Worm (Caenorhabditis elegans) whole organism, L4/young adult: ENCODE results near the gene clhm-1.

ENCODE experiments used
- W03F9.2 ChIP-seq: fragments of 150-350 bp; optimal IDR thresholded peaks from 2 replicates; lab custom pipeline; 2014; ENCODE audit warnings: missing biosample characterization, missing genetic modification characterization
- dao-5 ChIP-seq: sonication (generic microtip); optimal IDR thresholded peaks from 2 replicates; lab custom pipeline; 2016; ENCODE audit warnings: missing genotype, missing genetic modification characterization, moderate library complexity, missing compliant biosample characterization
- him-1 ChIP-seq: sonication (generic microtip); optimal IDR thresholded peaks from 2 replicates; lab custom pipeline; 2016; ENCODE audit warnings: missing genotype, missing genetic modification reagents, missing genetic modification characterization, missing compliant biosample characterization

Gene clhm-1

DNA sequence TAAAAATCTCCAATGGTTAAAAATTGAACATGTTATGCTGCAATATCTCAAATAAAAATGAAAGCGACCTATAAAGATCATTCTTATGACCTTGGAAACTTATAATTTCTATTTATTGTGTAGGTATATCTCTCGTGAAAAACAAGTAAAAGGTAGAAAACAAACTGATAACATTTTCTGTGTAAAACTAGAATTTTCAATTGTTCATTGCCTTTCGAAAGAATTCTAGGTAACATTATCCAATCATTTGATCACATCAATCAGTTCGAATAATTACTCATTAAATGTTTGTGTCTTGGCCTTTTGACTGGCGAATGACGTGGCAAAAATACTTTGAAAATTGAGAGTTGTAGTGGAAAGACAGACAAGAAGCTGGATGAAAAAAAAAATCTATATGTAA is 7.1 kb upstream of the clhm-1 start:
- TF ChIP-seq dao-5 (tag; lab: Kevin White, UChicago): no peak
- TF ChIP-seq him-1 (tag; lab: Kevin White, UChicago): no peak
- no peak for TF ChIP-seq W03F9.2 (tag; lab: Kevin White, UChicago)

- TF ChIP-seq him-1 (tag; lab: Kevin White, UChicago) (no peak), W03F9.2 (tag; lab: Kevin White, UChicago) (no peak), dao-5 (tag; lab: Kevin White, UChicago) (no peak)
These were observed 6.1 kb upstream of the clhm-1 start, which contains the start of gene slc-36.5 for ce11 chrII:6876957-6877356. slc-36.5 (minus strand) TSS chrII:6877057.

- TF ChIP-seq W03F9.2 (tag; lab: Kevin White, UChicago) (no peak), dao-5 (tag; lab: Kevin White, UChicago) (no peak), him-1 (tag; lab: Kevin White, UChicago) (no peak)
These were observed 1.7 kb upstream of the clhm-1 start, which contains the start of gene C44B7.5 for ce11 chrII:6872493-6872892. C44B7.5 (minus strand) TSS chrII:6872593.

- no peak for TF ChIP-seq him-1 (tag; lab: Kevin White, UChicago)
- no peak for TF ChIP-seq dao-5 (tag; lab: Kevin White, UChicago)
- no peak for TF ChIP-seq W03F9.2 (tag; lab: Kevin White, UChicago)
These were observed 7.2 kb downstream of the clhm-1 start, which contains the start of gene aff-1 for ce11 chrII:6863652-6864051. aff-1 (minus strand) TSS chrII:6863752.

ce11 chrII:6860043-6860442 is 10.8 kb downstream of the clhm-1 start:
- TF ChIP-seq W03F9.2 (tag; lab: Kevin White, UChicago) (no peak), him-1 (tag; lab: Kevin White, UChicago) (no peak), dao-5 (tag; lab: Kevin White, UChicago) (no peak)

DNA sequence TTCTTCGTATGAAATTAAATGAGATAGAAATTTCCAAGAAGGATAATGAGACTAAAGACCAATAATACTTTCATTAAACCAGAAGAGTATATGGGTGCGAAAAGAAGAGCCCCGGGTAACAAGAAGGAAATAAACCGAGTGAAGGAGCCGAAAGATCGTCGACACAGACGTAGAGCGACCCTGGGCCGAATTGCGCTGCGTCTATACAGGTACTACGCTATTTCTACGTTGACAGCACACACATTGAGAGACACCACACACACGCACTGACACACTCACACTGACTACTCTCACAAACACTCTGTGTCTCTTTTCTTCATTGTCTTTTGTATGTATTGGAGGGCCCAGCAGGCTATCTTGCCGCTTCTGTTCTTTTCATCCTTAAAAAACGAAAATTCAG is 12.0 kb downstream of the clhm-1 start:
- TF ChIP-seq W03F9.2 (tag; lab: Kevin White, UChicago) (no peak), dao-5 (tag; lab: Kevin White, UChicago) (no peak), him-1 (tag; lab: Kevin White, UChicago) (no peak)

- TF ChIP-seq W03F9.2 (tag; lab: Kevin White, UChicago) (no peak), him-1 (tag; lab: Kevin White, UChicago) (no peak), dao-5 (tag; lab: Kevin White, UChicago) (no peak)
These were observed 12.6 kb downstream of the clhm-1 start, which contains the start of gene dnj-5 for ce11 chrII:6858201-6858600. dnj-5 (minus strand) TSS chrII:6858301.

DNA sequence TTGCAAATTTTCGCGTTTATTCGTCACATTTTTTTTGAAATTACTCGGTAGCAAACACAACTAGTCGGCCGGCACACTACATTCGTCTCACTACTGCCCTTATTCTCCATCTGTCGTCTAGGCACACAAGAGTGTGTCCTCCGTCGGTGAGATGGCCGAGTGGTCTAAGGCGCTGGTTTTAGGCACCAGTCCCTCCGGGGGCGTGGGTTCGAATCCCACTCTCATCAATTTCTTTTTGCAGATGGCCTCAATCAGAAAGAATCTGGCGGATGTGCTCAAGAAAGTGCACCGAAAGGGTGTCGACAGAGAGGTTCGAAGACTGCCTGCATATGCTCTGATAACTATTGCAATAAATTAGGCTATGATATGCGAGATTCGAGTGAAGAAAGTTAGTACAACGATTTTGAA is 17.7 kb downstream of the clhm-1 start:
- TF ChIP-seq dao-5 (tag; lab: Kevin White, UChicago): peak; percentile 24
- TF ChIP-seq W03F9.2 (tag; lab: Kevin White, UChicago): peak; percentile 14
- peak; percentile 91 for TF ChIP-seq him-1 (tag; lab: Kevin White, UChicago)

DNA sequence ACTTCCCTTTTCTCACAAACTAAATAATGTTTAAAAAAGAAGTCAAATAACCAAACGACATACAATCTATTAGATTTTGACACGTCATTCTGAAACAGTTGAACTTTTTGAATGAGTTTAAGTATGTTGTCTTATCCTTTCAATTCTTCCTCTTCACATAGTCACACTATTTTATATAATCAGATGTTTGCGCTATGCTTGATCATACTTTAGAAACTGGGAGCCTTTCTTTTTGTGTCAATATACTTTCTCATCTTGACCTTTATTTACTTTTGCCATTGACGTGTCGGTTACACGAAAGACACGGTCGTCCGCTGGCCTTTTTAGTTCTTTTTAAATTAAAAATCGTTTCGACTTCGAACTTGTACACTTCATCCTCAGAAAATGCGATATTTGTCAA is 18.9 kb downstream of the clhm-1 start, which contains the start of gene C04A2.15:
C04A2.15 (plus strand) TSS at position 299 of the 400 bp plus-strand sequence.
- TF ChIP-seq W03F9.2 (tag; lab: Kevin White, UChicago) (no peak), him-1 (tag; lab: Kevin White, UChicago) (no peak), dao-5 (tag; lab: Kevin White, UChicago) (no peak)

- TF ChIP-seq W03F9.2 (tag; lab: Kevin White, UChicago): no peak
- no peak for TF ChIP-seq him-1 (tag; lab: Kevin White, UChicago)
- TF ChIP-seq dao-5 (tag; lab: Kevin White, UChicago): no peak
These were observed 21.5 kb downstream of the clhm-1 start for ce11 chrII:6849308-6849707.

DNA sequence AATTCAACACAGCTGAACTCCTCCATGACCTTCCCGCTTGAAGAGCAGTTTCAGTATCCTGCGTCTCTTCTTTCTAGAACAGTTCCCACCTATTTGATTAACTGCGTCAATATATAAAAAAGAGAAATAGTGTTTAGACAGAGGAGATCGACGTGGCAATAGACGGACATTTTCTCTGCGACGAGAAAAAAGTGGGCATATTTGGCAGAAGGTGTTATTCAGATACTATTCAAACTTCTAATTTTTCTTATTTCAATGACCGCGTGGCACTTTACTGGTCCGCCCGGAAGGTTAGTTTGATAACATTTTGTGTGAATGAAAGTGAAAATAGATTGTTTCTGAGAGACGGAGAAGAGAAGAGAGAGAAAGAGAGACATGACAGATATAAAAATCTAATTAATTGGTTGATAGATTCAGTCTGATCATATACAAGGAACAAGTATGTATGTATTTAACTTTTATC is 22.9 kb downstream of the clhm-1 start, which contains the start of gene tbc-6:
tbc-6 (plus strand) TSS at position 208 of the 463 bp plus-strand sequence.
- TF ChIP-seq dao-5 (tag; lab: Kevin White, UChicago) (no peak), him-1 (tag; lab: Kevin White, UChicago) (no peak), W03F9.2 (tag; lab: Kevin White, UChicago) (peak; percentile 61)

DNA sequence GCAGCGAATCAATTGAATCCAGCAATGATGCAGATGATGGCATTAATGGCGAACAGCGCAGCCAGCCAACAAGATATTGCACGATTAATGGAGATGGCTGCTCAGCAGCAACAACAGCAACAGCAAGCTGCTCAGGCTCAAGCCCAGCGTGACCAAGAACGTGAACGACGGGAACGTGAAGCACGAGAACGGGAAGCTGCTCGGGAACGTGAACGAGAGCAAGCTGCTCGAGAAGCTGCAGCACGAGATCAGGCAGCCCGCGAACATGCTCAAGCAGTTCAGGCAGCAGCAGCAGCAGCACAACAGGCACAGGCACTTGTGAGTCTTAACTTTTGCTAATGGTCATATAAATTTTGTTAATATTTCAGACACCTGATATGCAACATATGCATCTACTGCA is 24.1 kb downstream of the clhm-1 start:
- no peak for TF ChIP-seq him-1 (tag; lab: Kevin White, UChicago)

ce11 chrII:6845006-6845459 is 25.8 kb downstream of the clhm-1 start:
- TF ChIP-seq W03F9.2 (tag; lab: Kevin White, UChicago): no peak
- no peak for TF ChIP-seq dao-5 (tag; lab: Kevin White, UChicago)
- no peak for TF ChIP-seq him-1 (tag; lab: Kevin White, UChicago)
